Worm (Caenorhabditis elegans): ENCODE data around the gene srx-96.
A peak's percentile ranks its signal among the peaks of the same experiment; 100 is the strongest.

Gene srx-96

ce11 chrV:13671911-13672639, 39.1 kb upstream of the srx-96 start, which contains the start of the genes mip-2 and F58G11.4:
mip-2 (minus strand) TSS chrV:13671958.
F58G11.4 (plus strand) TSS chrV:13672589.
- no peak for TF ChIP-seq ceh-82 (tag; optimal IDR thresholded peaks at IDR 0.05)
- TF ChIP-seq efl-1 (optimal IDR thresholded peaks at IDR 0.05), result no peak
- TF ChIP-seq efl-1 (GFP tag; optimal IDR thresholded peaks at IDR 0.05 in 1 of 2), result peak in 1 of 2 experiments; percentile 84

ce11 chrV:13678542-13678941, 32.6 kb upstream of the srx-96 start, which contains the start of the genes tag-65 and ccz-1:
tag-65 (minus strand) TSS chrV:13678587.
ccz-1 (plus strand) TSS chrV:13678875.
- peak; percentile 94 for TF ChIP-seq swsn-7 (tag; optimal IDR thresholded peaks at IDR 0.05)
- peak; percentile 21 for TF ChIP-seq fkh-10 (GFP tag; optimal IDR thresholded peaks at IDR 0.05)
- TF ChIP-seq C04F5.9 (tag; optimal IDR thresholded peaks at IDR 0.05), result peak; percentile 32
- TF ChIP-seq isw-1 (GFP tag; IDR thresholded peaks at IDR 0.05), result peak; percentile 86
- TF ChIP-seq pqm-1 (tag; optimal IDR thresholded peaks at IDR 0.05), result no peak
- peak; percentile 93 for TF ChIP-seq lin-14 (GFP tag; optimal IDR thresholded peaks at IDR 0.05)
- TF ChIP-seq xbp-1 (tag; optimal IDR thresholded peaks at IDR 0.05), result peak; percentile 87
- TF ChIP-seq lin-39 (tag; optimal IDR thresholded peaks at IDR 0.05), result peak; percentile 93
- TF ChIP-seq C34B4.2 (tag; optimal IDR thresholded peaks at IDR 0.05), result peak; percentile 30
- peak; percentile 37 for TF ChIP-seq mef-2 (tag; optimal IDR thresholded peaks at IDR 0.05)
- TF ChIP-seq snpc-4 (tag; optimal IDR thresholded peaks at IDR 0.05), result peak; percentile 89
- peak; percentile 93 to 94 for TF ChIP-seq lsy-2 (tag; optimal IDR thresholded peaks at IDR 0.05)
- TF ChIP-seq aly-2 (tag; optimal IDR thresholded peaks at IDR 0.05), result peak; percentile 87
- TF ChIP-seq rnt-1 (tag; optimal IDR thresholded peaks at IDR 0.05), result peak; percentile 94
- TF ChIP-seq F16B12.6 (tag; optimal IDR thresholded peaks at IDR 0.05), result peak; percentile 54
- peak; percentile 61 for TF ChIP-seq aha-1 (tag; optimal IDR thresholded peaks at IDR 0.05)
- no peak for TF ChIP-seq sptf-1 (tag; optimal IDR thresholded peaks at IDR 0.05)
- TF ChIP-seq nhr-11 (tag; optimal IDR thresholded peaks at IDR 0.05), result peak; percentile 90
- peak; percentile 58; the same call in 1 of the 2 replicates for TF ChIP-seq mab-9 (GFP tag; IDR thresholded peaks at IDR 0.05)
- peak; percentile 96 for TF ChIP-seq nhr-85 (tag)
- TF ChIP-seq ceh-88 (GFP tag; IDR thresholded peaks at IDR 0.05), result peak; percentile 65; the same call in 1 of the 2 replicates
- TF ChIP-seq lin-13 (GFP tag; optimal IDR thresholded peaks at IDR 0.05), result peak; percentile 84
- TF ChIP-seq zag-1 (tag; optimal IDR thresholded peaks at IDR 0.05), result peak; percentile 65
- TF ChIP-seq skn-1 (tag; optimal IDR thresholded peaks at IDR 0.05), result peak; percentile 84
- TF ChIP-seq nhr-237 (tag; optimal IDR thresholded peaks at IDR 0.05), result peak; percentile 41
- peak; percentile 94 for TF ChIP-seq snu-23 (GFP tag; optimal IDR thresholded peaks at IDR 0.05)
- TF ChIP-seq ces-1 (GFP tag; optimal IDR thresholded peaks at IDR 0.05), result no peak
- TF ChIP-seq egl-27 (tag; optimal IDR thresholded peaks at IDR 0.05), result no peak
- no peak for TF ChIP-seq ama-1 (optimal IDR thresholded peaks at IDR 0.05)
- TF ChIP-seq nhr-71 (tag; optimal IDR thresholded peaks at IDR 0.05), result peak; percentile 96
- TF ChIP-seq nhr-20 (tag; optimal IDR thresholded peaks at IDR 0.05), result peak; percentile 93
- peak in 1 of 2 experiments; percentile 82 for TF ChIP-seq mdl-1 (tag; optimal IDR thresholded peaks at IDR 0.05)
- TF ChIP-seq hlh-17 (GFP tag; optimal IDR thresholded peaks at IDR 0.05; ENCODE audit: borderline replicate concordance), result no peak
- TF ChIP-seq sox-4 (tag; optimal IDR thresholded peaks at IDR 0.05), result peak; percentile 48
- peak; percentile 91 for TF ChIP-seq dsc-1 (tag; optimal IDR thresholded peaks at IDR 0.05)
- peak; percentile 71 for TF ChIP-seq unc-130 (tag; optimal IDR thresholded peaks at IDR 0.05)
- peak; percentile 94 for TF ChIP-seq nhr-90 (tag; optimal IDR thresholded peaks at IDR 0.05; ENCODE audit: poor library complexity)
- TF ChIP-seq zip-4 (GFP tag; optimal IDR thresholded peaks at IDR 0.05), result peak; percentile 66
- TF ChIP-seq nhr-76 (tag; optimal IDR thresholded peaks at IDR 0.05), result no peak
- TF ChIP-seq fkh-8 (tag; optimal IDR thresholded peaks at IDR 0.05), result peak; percentile 84
- no peak for TF ChIP-seq unc-98 (GFP tag; IDR thresholded peaks at IDR 0.05)
- peak; percentile 82 for TF ChIP-seq blmp-1 (tag; optimal IDR thresholded peaks at IDR 0.05)
- peak; percentile 89 for TF ChIP-seq irx-1 (tag; optimal IDR thresholded peaks at IDR 0.05)
- no peak for TF ChIP-seq nhr-28 (tag; optimal IDR thresholded peaks at IDR 0.05)
- peak; percentile 85 for TF ChIP-seq fos-1 (tag; optimal IDR thresholded peaks at IDR 0.05)
- peak; percentile 99 for TF ChIP-seq mep-1 (tag; optimal IDR thresholded peaks at IDR 0.05)
- peak; percentile 8 for TF ChIP-seq hpl-2 (GFP tag; optimal IDR thresholded peaks at IDR 0.05)
- TF ChIP-seq nhr-19 (GFP tag; conservative IDR thresholded peaks at IDR 0.05), result peak; percentile 95
- TF ChIP-seq ceh-90 (tag; optimal IDR thresholded peaks at IDR 0.05), result no peak

Measured in whole organism, L1 larva.